Worm (Caenorhabditis elegans) whole organism, young adult: Measurements from ENCODE around the gene F25H9.7.

ENCODE experiments used
- B0336.3 ChIP-seq: fragments of 200-800 bp; sonication (Bioruptor generic); IDR thresholded peaks from 2 replicates; pipeline ENCODE4 v1.3.6; 2022; ENCODE audit warnings: missing genetic modification characterization, missing compliant biosample characterization
- F23B12.7 ChIP-seq: sonication (generic microtip); optimal IDR thresholded peaks from 2 replicates; lab custom pipeline; 2017; ENCODE audit warnings: missing genetic modification characterization, mild to moderate bottlenecking, missing compliant biosample characterization, antibody characterized with exemption, moderate library complexity; ENCODE audit not compliant: insufficient read depth
- F49E8.2 ChIP-seq: sonication (generic microtip); optimal IDR thresholded peaks from 3 replicates; lab custom pipeline; 2017; ENCODE audit warnings: missing genetic modification characterization, mild to moderate bottlenecking, missing compliant biosample characterization, antibody characterized with exemption, moderate library complexity; ENCODE audit not compliant: insufficient read depth
- F57A8.1 ChIP-seq: fragments of 200-800 bp; sonication (Bioruptor generic); optimal IDR thresholded peaks from 2 replicates; lab custom pipeline; 2018; ENCODE audit warnings: mild to moderate bottlenecking, missing genetic modification characterization, moderate library complexity, missing compliant biosample characterization
- K12H6.12 ChIP-seq: fragments of 200-800 bp; sonication (Bioruptor generic); optimal IDR thresholded peaks from 2 replicates; lab custom pipeline; 2018; ENCODE audit warnings: mild to moderate bottlenecking, missing genetic modification characterization, missing compliant biosample characterization
- T26A5.8 ChIP-seq: sonication (generic microtip); optimal IDR thresholded peaks from 2 replicates; lab custom pipeline; 2016; ENCODE audit warnings: missing genetic modification characterization, missing compliant biosample characterization
- Y53F4B.3 ChIP-seq: fragments of 200-800 bp; sonication (Bioruptor generic); IDR thresholded peaks from 2 replicates; pipeline ENCODE4 v1.3.6; 2022; ENCODE audit warnings: missing genetic modification reagents, missing genetic modification characterization, missing compliant biosample characterization
- Y56A3A.18 ChIP-seq: fragments of 200-800 bp; sonication (Bioruptor generic); IDR thresholded peaks from 2 replicates; pipeline ENCODE4 v1.3.6; 2022; ENCODE audit warnings: missing genetic modification reagents, missing genetic modification characterization, missing compliant biosample characterization
- ZK185.1 ChIP-seq: sonication (generic microtip); optimal IDR thresholded peaks from 2 replicates; lab custom pipeline; 2016; ENCODE audit warnings: mild to moderate bottlenecking, missing genetic modification characterization, missing compliant biosample characterization; ENCODE audit not compliant: poor library complexity, severe bottlenecking
- ama-1 ChIP-seq, 3 experiments: fragments of 150-350 bp in 1 of 3; sonication (generic microtip) in 2 of 3; optimal IDR thresholded peaks; 2 replicates each; lab custom pipeline; 2014 to 2018; ENCODE audit warnings: missing biosample characterization in 2 of 3, missing genetic modification characterization in 2 of 3, missing genetic modification reagents in 2 of 3
- attf-3 ChIP-seq: fragments of 200-800 bp; sonication (Bioruptor generic); conservative IDR thresholded peaks from 2 replicates; pipeline ENCODE4 v1.3.6; 2022; ENCODE audit warnings: missing genetic modification reagents, missing genetic modification characterization, missing compliant biosample characterization
- bed-1 ChIP-seq: fragments of 200-800 bp; sonication (Bioruptor generic); IDR thresholded peaks from 2 replicates; pipeline ENCODE4 v1.3.6; 2022; ENCODE audit warnings: missing genetic modification reagents, missing genetic modification characterization, missing compliant biosample characterization
- cebp-1 ChIP-seq, 2 experiments: fragments of 200-800 bp in 1 of 2; sonication (Bioruptor generic) in 1 of 2; sonication (generic microtip) in 1 of 2; IDR thresholded peaks in 1 of 2; optimal IDR thresholded peaks in 1 of 2; 2 replicates each; pipeline versions ENCODE4 v1.3.6 to Lab custom; 2017 to 2022; ENCODE audit warnings: missing compliant biosample characterization in 2 of 2, missing genetic modification characterization in 2 of 2, mild to moderate bottlenecking in 1 of 2, missing genetic modification reagents in 1 of 2, moderate library complexity in 1 of 2
- cebp-2 ChIP-seq: fragments of 200-800 bp; sonication (Bioruptor generic); IDR thresholded peaks from 2 replicates; pipeline ENCODE4 v1.3.6; 2022; ENCODE audit warnings: missing genetic modification characterization, missing compliant biosample characterization
- chd-7 ChIP-seq: sonication (generic microtip); optimal IDR thresholded peaks from 2 replicates; lab custom pipeline; 2016; ENCODE audit warnings: mild to moderate bottlenecking, missing genetic modification characterization, moderate library complexity, missing compliant biosample characterization
- dox-1 ChIP-seq: fragments of 200-800 bp; sonication (Bioruptor generic); IDR thresholded peaks from 2 replicates; pipeline ENCODE4 v1.3.6; 2022; ENCODE audit warnings: missing genetic modification reagents, missing genetic modification characterization, missing compliant biosample characterization
- ekl-4 ChIP-seq: fragments of 200-800 bp; sonication (Bioruptor generic); IDR thresholded peaks from 2 replicates; pipeline ENCODE4 v1.3.6; 2022; ENCODE audit warnings: missing genetic modification reagents, missing genetic modification characterization, missing compliant biosample characterization
- hlh-26 ChIP-seq: fragments of 200-800 bp; sonication (Bioruptor generic); conservative IDR thresholded peaks from 2 replicates; pipeline ENCODE4 v1.3.6; 2022; ENCODE audit warnings: missing genetic modification reagents, missing genetic modification characterization, missing compliant biosample characterization
- hmg-1.2 ChIP-seq: fragments of 200-800 bp; sonication (Bioruptor generic); IDR thresholded peaks from 2 replicates; pipeline ENCODE4 v1.3.6; 2022; ENCODE audit warnings: missing genetic modification reagents, missing genetic modification characterization, missing compliant biosample characterization
- hrde-1 ChIP-seq: sonication (generic microtip); optimal IDR thresholded peaks from 2 replicates; lab custom pipeline; 2016; ENCODE audit warnings: missing genetic modification characterization, mild to moderate bottlenecking, missing compliant biosample characterization, moderate library complexity, missing genotype, missing genetic modification reagents, borderline replicate concordance
- let-607 ChIP-seq, 2 experiments: fragments of 200-800 bp in 1 of 2; sonication (Bioruptor generic) in 1 of 2; sonication (generic microtip) in 1 of 2; optimal IDR thresholded peaks; 2 replicates each; lab custom pipeline; 2016 to 2018; ENCODE audit warnings: mild to moderate bottlenecking in 2 of 2, missing compliant biosample characterization in 2 of 2, missing genetic modification characterization in 2 of 2, moderate library complexity in 2 of 2, missing genotype in 1 of 2
- lin-40 ChIP-seq: sonication (generic microtip); optimal IDR thresholded peaks from 2 replicates; lab custom pipeline; 2016; ENCODE audit warnings: missing genetic modification characterization, mild to moderate bottlenecking, missing compliant biosample characterization, missing genotype, missing genetic modification reagents
- lsl-1 ChIP-seq: fragments of 200-800 bp; sonication (Bioruptor generic); optimal IDR thresholded peaks from 2 replicates; lab custom pipeline; 2018; ENCODE audit warnings: mild to moderate bottlenecking, missing genetic modification characterization, moderate library complexity, missing compliant biosample characterization
- madf-10 ChIP-seq: sonication (generic microtip); optimal IDR thresholded peaks from 2 replicates; lab custom pipeline; 2016; ENCODE audit warnings: mild to moderate bottlenecking, missing genetic modification characterization, missing compliant biosample characterization
- madf-3 ChIP-seq: fragments of 200-800 bp; sonication (Bioruptor generic); IDR thresholded peaks from 2 replicates; pipeline ENCODE4 v1.3.6; 2022; ENCODE audit warnings: missing genetic modification reagents, missing genetic modification characterization, missing compliant biosample characterization
- nhr-179 ChIP-seq: sonication (generic microtip); optimal IDR thresholded peaks from 2 replicates; lab custom pipeline; 2016; ENCODE audit warnings: mild to moderate bottlenecking, missing genetic modification characterization, missing compliant biosample characterization
- nhr-27 ChIP-seq: fragments of 200-800 bp; sonication (Bioruptor generic); optimal IDR thresholded peaks from 2 replicates; lab custom pipeline; 2018; ENCODE audit warnings: mild to moderate bottlenecking, missing genetic modification characterization, moderate library complexity, missing compliant biosample characterization
- snpc-4 ChIP-seq, 5 experiments: fragments of 150-350 bp in 1 of 5; sonication (generic microtip) in 4 of 5; optimal IDR thresholded peaks; 2 replicates each; lab custom pipeline; 2014 to 2018; ENCODE audit warnings: missing genetic modification characterization in 5 of 5, missing biosample characterization in 3 of 5, antibody characterized with exemption in 2 of 5, mild to moderate bottlenecking in 2 of 5, missing compliant biosample characterization in 2 of 5, missing genotype in 2 of 5, moderate library complexity in 2 of 5, missing genetic modification reagents in 1 of 5
- sptf-2 ChIP-seq: fragments of 200-800 bp; sonication (Bioruptor generic); optimal IDR thresholded peaks from 2 replicates; lab custom pipeline; 2018; ENCODE audit warnings: mild to moderate bottlenecking, missing genetic modification characterization, missing compliant biosample characterization
- tbp1 ChIP-seq: fragments of 200-800 bp; sonication (Bioruptor generic); optimal IDR thresholded peaks from 2 replicates; lab custom pipeline; 2018; ENCODE audit warnings: mild to moderate bottlenecking, missing genetic modification characterization, missing compliant biosample characterization
- ztf-22 ChIP-seq: fragments of 200-800 bp; sonication (Bioruptor generic); optimal IDR thresholded peaks from 2 replicates; lab custom pipeline; 2018; ENCODE audit warnings: mild to moderate bottlenecking, missing genetic modification characterization, moderate library complexity, missing compliant biosample characterization
- ztf-26 ChIP-seq: sonication (generic microtip); optimal IDR thresholded peaks from 2 replicates; lab custom pipeline; 2017; ENCODE audit warnings: missing genetic modification characterization, missing compliant biosample characterization
- ztf-6 ChIP-seq: fragments of 200-800 bp; sonication (Bioruptor generic); IDR thresholded peaks from 2 replicates; pipeline ENCODE4 v1.3.6; 2022; ENCODE audit warnings: missing genetic modification reagents, missing genetic modification characterization, missing compliant biosample characterization

The F25H9.7 gene

ce11 chrV:13497322-13497847 is 29.2 kb downstream of the F25H9.7 start, which contains the start of the genes eea-1 and gut-2:
Gene eea-1, minus strand, starts transcription at chrV:13497372.
Gene gut-2, plus strand, starts transcription at chrV:13497690.
- TF ChIP-seq B0336.3 (GFP tag; lab: Robert Waterston, UW), result no peak
- TF ChIP-seq nhr-27 (tag; lab: Kevin White, UChicago), result no peak
- TF ChIP-seq lin-40, result peak; percentile 26
- peak; percentile 32 for TF ChIP-seq lsl-1 (GFP tag; lab: Kevin White, UChicago)
- no peak for TF ChIP-seq ama-1 (optimal IDR thresholded peaks at IDR 0.05; lab: Kevin White, UChicago)
- TF ChIP-seq ama-1 (GFP tag; optimal IDR thresholded peaks at IDR 0.05; lab: Kevin White, UChicago), result no peak
- peak; percentile 5 for TF ChIP-seq K12H6.12 (tag; lab: Kevin White, UChicago)
- peak; percentile 32 for TF ChIP-seq F23B12.7 (tag; lab: Kevin White, UChicago)
- no peak for TF ChIP-seq ekl-4 (GFP tag; lab: Robert Waterston, UW)
- TF ChIP-seq snpc-4 (GFP tag; optimal IDR thresholded peaks at IDR 0.05; lab: Kevin White, UChicago), result no peak
- TF ChIP-seq snpc-4 (tag; optimal IDR thresholded peaks at IDR 0.05; lab: Kevin White, UChicago), result peak in 1 of 4 experiments; percentile 50
- no peak for TF ChIP-seq ztf-22 (GFP tag; lab: Kevin White, UChicago)
- TF ChIP-seq madf-3 (GFP tag; lab: Robert Waterston, UW), result no peak
- TF ChIP-seq nhr-179 (tag; lab: Kevin White, UChicago), result no peak
- TF ChIP-seq tbp1 (GFP tag; lab: Kevin White, UChicago), result peak; percentile 7
- no peak for TF ChIP-seq hrde-1 (tag; lab: Kevin White, UChicago)
- TF ChIP-seq Y53F4B.3 (GFP tag; lab: Robert Waterston, UW), result no peak
- no peak for TF ChIP-seq ZK185.1 (tag; lab: Kevin White, UChicago)
- peak; percentile 29; the same call in 1 of the 2 replicates for TF ChIP-seq hmg-1.2 (GFP tag; lab: Robert Waterston, UW)
- no peak for TF ChIP-seq sptf-2 (GFP tag; lab: Kevin White, UChicago)
- peak; percentile 98 for TF ChIP-seq attf-3 (GFP tag; lab: Robert Waterston, UW)
- no peak for TF ChIP-seq cebp-1 (GFP tag; IDR thresholded peaks at IDR 0.05; lab: Robert Waterston, UW)
- peak; percentile 7 for TF ChIP-seq cebp-1 (tag; optimal IDR thresholded peaks at IDR 0.05; lab: Kevin White, UChicago)
- TF ChIP-seq ztf-26, result no peak
- TF ChIP-seq dox-1 (GFP tag; lab: Robert Waterston, UW), result peak; percentile 65; the same call in 1 of the 2 replicates
- TF ChIP-seq F57A8.1 (GFP tag; lab: Kevin White, UChicago), result no peak
- TF ChIP-seq ztf-6, result no peak
- TF ChIP-seq madf-10, result no peak

- no peak for TF ChIP-seq bed-1 (GFP tag; lab: Robert Waterston, UW)
- TF ChIP-seq madf-10, result no peak
- no peak for TF ChIP-seq K12H6.12 (tag; lab: Kevin White, UChicago)
- no peak for TF ChIP-seq sptf-2 (GFP tag; lab: Kevin White, UChicago)
- TF ChIP-seq chd-7 (tag; lab: Kevin White, UChicago), result no peak
- TF ChIP-seq cebp-2 (GFP tag; lab: Robert Waterston, UW), result no peak
- TF ChIP-seq Y56A3A.18, result no peak
- no peak for TF ChIP-seq let-607 (tag; optimal IDR thresholded peaks at IDR 0.05; lab: Kevin White, UChicago)
- no peak for TF ChIP-seq T26A5.8 (tag; lab: Kevin White, UChicago)
- TF ChIP-seq F49E8.2 (tag; lab: Kevin White, UChicago), result no peak
- TF ChIP-seq hlh-26 (GFP tag; lab: Robert Waterston, UW), result no peak
- TF ChIP-seq, all 124 proteins: peak for 0
Observed at ce11 chrV:13499227-13499626, 31.1 kb downstream of the F25H9.7 start.
